Worm (Caenorhabditis elegans) whole organism, late embryonic: Measurements from ENCODE around the gene F17E9.5.

Experiments used
- ama-1 ChIP-seq: fragments of 150-350 bp; optimal IDR thresholded peaks from 2 replicates; lab custom pipeline; 2014
- hlh-15 ChIP-seq: sonication (generic microtip); optimal IDR thresholded peaks from 2 replicates; lab custom pipeline; 2016; ENCODE audit warnings: missing genetic modification characterization, missing compliant biosample characterization
- lin-11 ChIP-seq: fragments of 200-800 bp; sonication (Bioruptor generic); optimal IDR thresholded peaks from 2 replicates; lab custom pipeline; 2018; ENCODE audit warnings: mild to moderate bottlenecking, missing genetic modification characterization, missing compliant biosample characterization
- madf-2 ChIP-seq: sonication (generic microtip); optimal IDR thresholded peaks from 2 replicates; lab custom pipeline; 2017; ENCODE audit warnings: missing genetic modification characterization, missing compliant biosample characterization
- pha-4 ChIP-seq: fragments of 150-350 bp; optimal IDR thresholded peaks from 2 replicates; lab custom pipeline; 2018; ENCODE audit warnings: missing biosample characterization, missing genetic modification reagents, missing genetic modification characterization
- pqm-1 ChIP-seq: sonication (generic microtip); optimal IDR thresholded peaks from 2 replicates; lab custom pipeline; 2016; ENCODE audit warnings: missing genetic modification characterization, missing compliant biosample characterization
- ztf-16 ChIP-seq: sonication (generic microtip); optimal IDR thresholded peaks from 2 replicates; lab custom pipeline; 2017; ENCODE audit warnings: missing genetic modification characterization, missing compliant biosample characterization

DNA sequence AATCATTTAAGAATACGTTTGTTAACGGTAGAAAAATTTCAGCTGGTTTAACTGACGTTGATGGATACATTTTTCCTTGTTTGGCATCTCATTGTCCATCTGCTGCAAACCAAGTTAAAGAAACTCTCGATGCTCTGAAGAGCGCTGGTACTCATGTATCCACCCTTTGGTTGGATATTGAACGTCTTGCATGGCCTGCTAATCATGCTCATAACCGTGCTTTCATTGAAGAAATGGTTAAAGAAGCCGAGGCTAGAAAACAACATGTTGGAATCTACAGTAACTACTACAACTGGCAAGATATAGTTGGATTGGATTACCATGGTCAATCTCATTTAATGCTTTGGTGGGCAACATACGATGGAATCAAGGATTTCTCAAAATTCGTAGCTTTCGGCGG, 12.6 kb upstream of the F17E9.5 start:
- no peak for TF ChIP-seq hlh-15 (tag; lab: Kevin White, UChicago)
- no peak for TF ChIP-seq ama-1 (lab: Kevin White, UChicago)
- no peak for TF ChIP-seq lin-11 (tag; lab: Kevin White, UChicago)
- TF ChIP-seq pha-4 (tag; lab: Kevin White, UChicago): no peak
- TF ChIP-seq pqm-1 (tag; lab: Kevin White, UChicago): no peak
- no peak for TF ChIP-seq ztf-16 (tag; lab: Kevin White, UChicago)
- TF ChIP-seq madf-2 (tag; lab: Kevin White, UChicago): no peak
